Worm (Caenorhabditis elegans) whole organism, L2 larva: ENCODE measurements around the gene F42A9.11.

Source experiments
- C34F6.9 ChIP-seq: fragments of 150-350 bp; optimal IDR thresholded peaks from 2 replicates; lab custom pipeline; 2014; ENCODE audit warnings: missing biosample characterization, missing genetic modification characterization
- F13H6.1 ChIP-seq: sonication (generic microtip); optimal IDR thresholded peaks from 2 replicates; lab custom pipeline; 2016; ENCODE audit warnings: missing genetic modification characterization, missing compliant biosample characterization
- R02D3.7 ChIP-seq: fragments of 150-350 bp; optimal IDR thresholded peaks from 2 replicates; lab custom pipeline; 2014; ENCODE audit warnings: missing biosample characterization, missing genetic modification characterization
- Y55F3AM.14 ChIP-seq: fragments of 200-800 bp; sonication (Bioruptor generic); optimal IDR thresholded peaks from 2 replicates; lab custom pipeline; 2018; ENCODE audit warnings: mild to moderate bottlenecking, missing genetic modification characterization, missing compliant biosample characterization
- ZK546.5 ChIP-seq: sonication (generic microtip); optimal IDR thresholded peaks from 2 replicates; lab custom pipeline; 2017; ENCODE audit warnings: missing biosample characterization, missing genetic modification characterization
- alr-1 ChIP-seq: fragments of 150-350 bp; optimal IDR thresholded peaks from 2 replicates; lab custom pipeline; 2014; ENCODE audit warnings: missing biosample characterization, missing genetic modification characterization
- aly-2 ChIP-seq: fragments of 150-350 bp; optimal IDR thresholded peaks from 2 replicates; lab custom pipeline; 2014; ENCODE audit warnings: missing biosample characterization, missing genetic modification characterization
- ama-1 ChIP-seq: fragments of 150-350 bp; optimal IDR thresholded peaks from 2 replicates; lab custom pipeline; 2018; ENCODE audit warnings: inconsistent platforms
- blmp-1 ChIP-seq: sonication (generic microtip); optimal IDR thresholded peaks from 2 replicates; lab custom pipeline; 2017; ENCODE audit warnings: missing genetic modification characterization, mild to moderate bottlenecking, missing compliant biosample characterization, antibody characterized with exemption, moderate library complexity; ENCODE audit not compliant: insufficient read depth
- ceh-16 ChIP-seq: fragments of 150-350 bp; optimal IDR thresholded peaks from 2 replicates; lab custom pipeline; 2014; ENCODE audit warnings: missing biosample characterization, missing genetic modification characterization
- ceh-82 ChIP-seq: fragments of 150-350 bp; optimal IDR thresholded peaks from 2 replicates; lab custom pipeline; 2014; ENCODE audit warnings: missing biosample characterization, missing genetic modification characterization
- crh-2 ChIP-seq: sonication (generic microtip); optimal IDR thresholded peaks from 2 replicates; lab custom pipeline; 2017; ENCODE audit warnings: missing biosample characterization, missing genetic modification characterization
- dmd-4 ChIP-seq: sonication (generic microtip); optimal IDR thresholded peaks from 2 replicates; lab custom pipeline; 2017; ENCODE audit warnings: missing biosample characterization, missing genetic modification characterization
- egl-27 ChIP-seq: sonication (generic microtip); optimal IDR thresholded peaks from 3 replicates; lab custom pipeline; 2017; ENCODE audit warnings: missing biosample characterization, missing genetic modification reagents, missing genetic modification characterization
- elt-1 ChIP-seq: fragments of 150-350 bp; optimal IDR thresholded peaks from 2 replicates; lab custom pipeline; 2014; ENCODE audit warnings: missing biosample characterization, missing genetic modification characterization
- elt-3 ChIP-seq: sonication (generic microtip); optimal IDR thresholded peaks from 2 replicates; lab custom pipeline; 2017; ENCODE audit warnings: missing biosample characterization, missing genetic modification characterization
- fos-1 ChIP-seq: fragments of 150-350 bp; optimal IDR thresholded peaks from 2 replicates; lab custom pipeline; 2014; ENCODE audit warnings: missing biosample characterization, missing genetic modification characterization
- gmeb-1 ChIP-seq: fragments of 150-350 bp; optimal IDR thresholded peaks from 2 replicates; lab custom pipeline; 2014; ENCODE audit warnings: missing biosample characterization, missing genetic modification characterization
- lin-11 ChIP-seq: fragments of 150-350 bp; sonication (generic microtip); optimal IDR thresholded peaks from 2 replicates; lab custom pipeline; 2014; ENCODE audit warnings: missing biosample characterization, missing genetic modification characterization, inconsistent platforms, mixed read lengths
- lin-13 ChIP-seq: fragments of 150-350 bp; optimal IDR thresholded peaks from 2 replicates; lab custom pipeline; 2014; ENCODE audit warnings: missing biosample characterization, missing genetic modification reagents, missing genetic modification characterization
- lin-39 ChIP-seq: fragments of 150-350 bp; optimal IDR thresholded peaks from 2 replicates; lab custom pipeline; 2014; ENCODE audit warnings: missing biosample characterization, missing genetic modification reagents, missing genetic modification characterization
- lsy-2 ChIP-seq, 2 experiments: fragments of 150-350 bp in 1 of 2; sonication (generic microtip) in 1 of 2; optimal IDR thresholded peaks; 2 replicates each; lab custom pipeline; 2014 to 2017; ENCODE audit warnings: missing biosample characterization in 2 of 2, missing genetic modification characterization in 2 of 2
- mab-5 ChIP-seq: fragments of 150-350 bp; optimal IDR thresholded peaks from 2 replicates; lab custom pipeline; 2014; ENCODE audit warnings: missing biosample characterization, missing genetic modification characterization
- mbf-1 ChIP-seq: sonication (generic microtip); optimal IDR thresholded peaks from 2 replicates; lab custom pipeline; 2017; ENCODE audit warnings: missing biosample characterization, missing genetic modification characterization
- mdl-1 ChIP-seq, 2 experiments: fragments of 150-350 bp in 1 of 2; sonication (generic microtip) in 1 of 2; optimal IDR thresholded peaks; 2 replicates each; lab custom pipeline; 2017; ENCODE audit warnings: missing biosample characterization in 2 of 2, missing genetic modification characterization in 2 of 2
- nhr-10 ChIP-seq: sonication (generic microtip); optimal IDR thresholded peaks from 2 replicates; lab custom pipeline; 2017; ENCODE audit warnings: missing biosample characterization, missing genetic modification characterization
- nhr-11 ChIP-seq: fragments of 150-350 bp; optimal IDR thresholded peaks from 2 replicates; lab custom pipeline; 2014; ENCODE audit warnings: missing biosample characterization, missing genetic modification characterization
- nhr-12 ChIP-seq: fragments of 150-350 bp; optimal IDR thresholded peaks from 2 replicates; lab custom pipeline; 2014; ENCODE audit warnings: missing biosample characterization, missing genetic modification characterization
- nhr-129 ChIP-seq: fragments of 150-350 bp; optimal IDR thresholded peaks from 2 replicates; lab custom pipeline; 2014; ENCODE audit warnings: missing biosample characterization, missing genetic modification characterization
- nhr-21 ChIP-seq: fragments of 150-350 bp; optimal IDR thresholded peaks from 2 replicates; lab custom pipeline; 2014; ENCODE audit warnings: missing biosample characterization, missing genetic modification characterization
- nhr-23 ChIP-seq: fragments of 150-350 bp; optimal IDR thresholded peaks from 2 replicates; lab custom pipeline; 2014; ENCODE audit warnings: missing biosample characterization, missing genetic modification reagents, missing genetic modification characterization
- nhr-237 ChIP-seq: fragments of 150-350 bp; optimal IDR thresholded peaks from 2 replicates; lab custom pipeline; 2014; ENCODE audit warnings: missing biosample characterization, missing genetic modification characterization
- nhr-25 ChIP-seq: fragments of 150-350 bp; sonication (generic microtip); optimal IDR thresholded peaks from 3 replicates; lab custom pipeline; 2014; ENCODE audit warnings: missing biosample characterization, missing genetic modification characterization
- nhr-6 ChIP-seq: fragments of 150-350 bp; optimal IDR thresholded peaks from 2 replicates; lab custom pipeline; 2014; ENCODE audit warnings: missing biosample characterization, missing genetic modification characterization
- nhr-77 ChIP-seq: fragments of 150-350 bp; optimal IDR thresholded peaks from 2 replicates; lab custom pipeline; 2014; ENCODE audit warnings: missing biosample characterization, missing genetic modification characterization
- peb-1 ChIP-seq: fragments of 150-350 bp; optimal IDR thresholded peaks from 2 replicates; lab custom pipeline; 2014; ENCODE audit warnings: missing biosample characterization, missing genetic modification characterization
- sem-4 ChIP-seq: fragments of 150-350 bp; optimal IDR thresholded peaks from 2 replicates; lab custom pipeline; 2014; ENCODE audit warnings: missing biosample characterization, missing genetic modification reagents, missing genetic modification characterization
- skn-1 ChIP-seq: sonication (generic microtip); optimal IDR thresholded peaks from 2 replicates; lab custom pipeline; 2017; ENCODE audit warnings: missing biosample characterization, missing genetic modification characterization
- sma-3 ChIP-seq: sonication (generic microtip); optimal IDR thresholded peaks from 2 replicates; lab custom pipeline; 2016; ENCODE audit warnings: missing genetic modification reagents, missing genetic modification characterization, missing compliant biosample characterization
- sma-9 ChIP-seq, 2 experiments: fragments of 150-350 bp in 1 of 2; sonication (generic microtip) in 1 of 2; optimal IDR thresholded peaks; 2 replicates each; lab custom pipeline; 2014 to 2016; ENCODE audit warnings: missing genetic modification characterization in 2 of 2, mild to moderate bottlenecking in 1 of 2, missing biosample characterization in 1 of 2, missing compliant biosample characterization in 1 of 2, missing genetic modification reagents in 1 of 2, moderate library complexity in 1 of 2
- snpc-4 ChIP-seq: fragments of 150-350 bp; optimal IDR thresholded peaks from 2 replicates; lab custom pipeline; 2014; ENCODE audit warnings: missing biosample characterization, missing genetic modification characterization
- unc-39 ChIP-seq: fragments of 150-350 bp; optimal IDR thresholded peaks from 2 replicates; lab custom pipeline; 2014; ENCODE audit warnings: missing biosample characterization, missing genetic modification characterization
- unc-55 ChIP-seq: fragments of 150-350 bp; sonication (generic microtip); optimal IDR thresholded peaks from 3 replicates; lab custom pipeline; 2014; ENCODE audit warnings: missing biosample characterization, missing genetic modification reagents, missing genetic modification characterization
- unc-62 ChIP-seq: fragments of 150-350 bp; optimal IDR thresholded peaks from 2 replicates; lab custom pipeline; 2014; ENCODE audit warnings: missing biosample characterization, missing genetic modification reagents, missing genetic modification characterization
- zag-1 ChIP-seq: fragments of 150-350 bp; optimal IDR thresholded peaks from 2 replicates; lab custom pipeline; 2014; ENCODE audit warnings: missing biosample characterization, missing genetic modification characterization
- ztf-1 ChIP-seq: fragments of 200-800 bp; sonication (Bioruptor generic); conservative IDR thresholded peaks from 2 replicates; pipeline ENCODE4 v1.3.6; 2022; ENCODE audit warnings: missing genetic modification characterization, missing compliant biosample characterization
- ztf-11 ChIP-seq: sonication (generic microtip); optimal IDR thresholded peaks from 2 replicates; lab custom pipeline; 2017; ENCODE audit warnings: missing biosample characterization, missing genetic modification characterization
- ztf-4 ChIP-seq: fragments of 150-350 bp; optimal IDR thresholded peaks from 2 replicates; lab custom pipeline; 2014; ENCODE audit warnings: missing biosample characterization, missing genetic modification characterization

The F42A9.11 gene

ce11 chrIV:8620102-8620733 is 7.2 kb upstream of the F42A9.11 start, which contains the start of gene lin-49:
lin-49 (plus strand) TSS chrIV:8620683.
- peak; percentile 65 for TF ChIP-seq nhr-6 (tag; lab: Kevin White, UChicago)
- TF ChIP-seq elt-1 (tag; lab: Kevin White, UChicago): no peak
- no peak for TF ChIP-seq aly-2
- peak; percentile 26 for TF ChIP-seq sma-3 (GFP tag; lab: Kevin White, UChicago)
- TF ChIP-seq fos-1 (tag; lab: Kevin White, UChicago): peak; percentile 90
- no peak for TF ChIP-seq ceh-16
- TF ChIP-seq nhr-237 (tag; lab: Kevin White, UChicago): no peak
- no peak for TF ChIP-seq nhr-10 (tag; lab: Kevin White, UChicago)
- no peak for TF ChIP-seq ceh-82 (tag; lab: Kevin White, UChicago)
- no peak for TF ChIP-seq skn-1
- TF ChIP-seq nhr-21 (tag; lab: Kevin White, UChicago): peak; percentile 60
- no peak for TF ChIP-seq ztf-11 (tag; lab: Kevin White, UChicago)
- peak; percentile 79 for TF ChIP-seq unc-55
- no peak for TF ChIP-seq ama-1 (lab: Kevin White, UChicago)
- TF ChIP-seq ztf-4 (tag; lab: Kevin White, UChicago): no peak
- TF ChIP-seq blmp-1 (tag; lab: Kevin White, UChicago): peak; percentile 78
- TF ChIP-seq egl-27: peak; percentile 33
- TF ChIP-seq ZK546.5 (tag; lab: Kevin White, UChicago): no peak
- no peak for TF ChIP-seq Y55F3AM.14 (GFP tag; lab: Kevin White, UChicago)
- TF ChIP-seq ztf-1: no peak
- TF ChIP-seq nhr-25: peak; percentile 74
- TF ChIP-seq sem-4: peak; percentile 44
- TF ChIP-seq sma-9 (GFP tag; optimal IDR thresholded peaks at IDR 0.05; lab: Kevin White, UChicago): peak; percentile 81
- no peak for TF ChIP-seq sma-9 (tag; optimal IDR thresholded peaks at IDR 0.05; lab: Kevin White, UChicago)
- no peak for TF ChIP-seq R02D3.7 (tag; lab: Kevin White, UChicago)
- no peak for TF ChIP-seq elt-3 (tag; lab: Kevin White, UChicago)
- no peak for TF ChIP-seq lin-11
- no peak for TF ChIP-seq unc-62 (GFP tag; lab: Kevin White, UChicago)
- no peak for TF ChIP-seq alr-1 (tag; lab: Kevin White, UChicago)
- peak; percentile 57 for TF ChIP-seq lin-13 (GFP tag; lab: Kevin White, UChicago)
- TF ChIP-seq peb-1 (tag; lab: Kevin White, UChicago): no peak
- no peak for TF ChIP-seq mdl-1 (tag; optimal IDR thresholded peaks at IDR 0.05; lab: Kevin White, UChicago)
- TF ChIP-seq mab-5 (tag; lab: Kevin White, UChicago): peak; percentile 12
- TF ChIP-seq nhr-77: no peak
- TF ChIP-seq nhr-23 (tag; lab: Kevin White, UChicago): no peak
- peak; percentile 15 for TF ChIP-seq gmeb-1
- peak; percentile 89 for TF ChIP-seq nhr-129 (tag; lab: Kevin White, UChicago)
- no peak for TF ChIP-seq dmd-4 (tag; lab: Kevin White, UChicago)
- TF ChIP-seq lin-39: no peak
- no peak for TF ChIP-seq mbf-1 (tag; lab: Kevin White, UChicago)
- TF ChIP-seq unc-39: no peak
- peak; percentile 90 for TF ChIP-seq C34F6.9 (tag; lab: Kevin White, UChicago)
- TF ChIP-seq crh-2 (tag; lab: Kevin White, UChicago): peak; percentile 84
- no peak for TF ChIP-seq snpc-4
- peak; percentile 71 for TF ChIP-seq F13H6.1 (tag; lab: Kevin White, UChicago)
- TF ChIP-seq nhr-12 (tag; lab: Kevin White, UChicago): no peak
- TF ChIP-seq zag-1: no peak
- peak in 1 of 2 experiments; percentile 78 for TF ChIP-seq lsy-2 (tag; optimal IDR thresholded peaks at IDR 0.05; lab: Kevin White, UChicago)
- no peak for TF ChIP-seq nhr-11 (tag; lab: Kevin White, UChicago)
